Worm (Caenorhabditis elegans): Measurements from ENCODE around the gene hint-3.

The hint-3 gene

DNA sequence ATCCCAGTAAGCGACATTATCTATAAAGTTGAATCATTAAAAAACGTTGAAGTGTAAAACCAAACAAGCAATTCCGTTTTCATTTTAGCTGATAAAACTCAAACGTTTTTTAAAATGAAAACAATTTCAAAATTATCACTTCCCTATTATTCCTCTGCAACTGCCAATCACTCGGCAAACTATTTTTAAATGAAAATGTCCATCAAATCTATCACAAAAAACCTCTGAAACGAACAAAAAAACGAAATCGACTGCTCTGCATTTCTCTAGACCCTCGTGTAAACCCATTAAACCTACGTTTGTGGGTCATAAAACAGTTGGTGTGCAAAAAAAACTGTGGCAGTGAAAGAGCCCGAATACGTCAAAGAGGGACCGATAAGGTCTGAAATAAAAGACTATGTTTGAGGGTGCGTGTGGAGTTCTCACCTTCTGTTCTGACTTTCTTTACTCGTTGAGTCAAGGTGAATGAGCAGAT lies 17.8 kb upstream of the hint-3 start, which contains the start of gene fbxl-5:
TSS of gene fbxl-5 (plus strand) at position 425 of the 475 bp plus-strand sequence.
- TF ChIP-seq dpl-1 (GFP tag; optimal IDR thresholded peaks at IDR 0.05) (no peak), ztf-22 (GFP tag; optimal IDR thresholded peaks at IDR 0.05) (peak; percentile 27), attf-6 (GFP tag; IDR thresholded peaks at IDR 0.05) (no peak), nhr-80 (tag; optimal IDR thresholded peaks at IDR 0.05) (peak; percentile 78), cebp-1 (GFP tag; IDR thresholded peaks at IDR 0.05) (no peak), cebp-1 (tag; optimal IDR thresholded peaks at IDR 0.05) (peak; percentile 36), egl-18 (GFP tag; IDR thresholded peaks at IDR 0.05) (no peak), lsl-1 (GFP tag; optimal IDR thresholded peaks at IDR 0.05) (no peak), let-607 (tag; optimal IDR thresholded peaks at IDR 0.05) (peak; percentile 33 to 60), mel-28 (tag; optimal IDR thresholded peaks at IDR 0.05; ENCODE audit: borderline replicate concordance) (no peak), pha-4 (tag; optimal IDR thresholded peaks at IDR 0.05) (no peak)

DNA sequence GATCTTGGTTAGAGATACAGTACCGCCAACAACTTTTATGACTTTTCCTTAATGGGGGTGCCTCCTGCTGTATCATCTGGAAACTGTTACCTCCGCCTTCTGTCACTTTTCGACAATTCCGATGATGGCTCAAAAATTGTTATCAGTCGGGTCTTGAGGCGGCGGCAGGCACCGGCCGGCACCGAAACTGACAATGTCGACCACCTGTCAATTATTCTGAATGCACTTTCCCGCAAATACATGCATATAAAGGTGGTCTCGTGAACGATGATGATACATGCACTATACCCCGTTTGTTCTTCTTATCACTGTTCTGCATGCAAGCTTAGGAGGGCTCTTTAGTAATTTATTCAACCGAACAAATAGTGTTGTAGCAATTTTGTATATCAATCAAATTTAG lies 16.2 kb upstream of the hint-3 start:
- TF ChIP-seq tbp1 (GFP tag; optimal IDR thresholded peaks at IDR 0.05) (peak; percentile 59), let-526 (GFP tag; IDR thresholded peaks at IDR 0.05) (no peak), repo-1 (tag; optimal IDR thresholded peaks at IDR 0.05) (peak; percentile 54), ztf-22 (GFP tag; optimal IDR thresholded peaks at IDR 0.05) (peak; percentile 93), mcd-1 (GFP tag; IDR thresholded peaks at IDR 0.05) (0 out of 2 replicates have a peak, but pooled peaks have one; percentile 28), unc-62 (GFP tag; optimal IDR thresholded peaks at IDR 0.05) (peak; percentile 98), lir-1 (GFP tag; conservative IDR thresholded peaks at IDR 0.05) (0 out of 2 replicates have a peak, but pooled peaks have one; percentile 11), ccch-3 (GFP tag; optimal IDR thresholded peaks at IDR 0.05) (no peak), ets-4 (GFP tag; optimal IDR thresholded peaks at IDR 0.05) (peak; percentile 98), Y53G8AR.9 (GFP tag; conservative IDR thresholded peaks at IDR 0.05) (0 out of 2 replicates have a peak, but pooled peaks have one; percentile 47), nhr-90 (tag; optimal IDR thresholded peaks at IDR 0.05) (peak; percentile 3), nhr-80 (tag; optimal IDR thresholded peaks at IDR 0.05) (peak; percentile 99), cebp-1 (GFP tag; IDR thresholded peaks at IDR 0.05) (no peak; the same call in 1 of the 2 replicates), cebp-1 (tag; optimal IDR thresholded peaks at IDR 0.05) (peak; percentile 68), lin-40 (tag; optimal IDR thresholded peaks at IDR 0.05) (peak; percentile 35), lag-1 (GFP tag; IDR thresholded peaks at IDR 0.05) (no peak), zfh-2 (GFP tag; conservative IDR thresholded peaks at IDR 0.05) (no peak; the same call in 1 of the 2 replicates), sea-2 (GFP tag; IDR thresholded peaks at IDR 0.05) (no peak), let-607 (tag; optimal IDR thresholded peaks at IDR 0.05) (peak; percentile 89 to 91), nfyb-1 (GFP tag; IDR thresholded peaks at IDR 0.05) (peak; percentile 20; the same call in 1 of the 2 replicates), chd-7 (tag; optimal IDR thresholded peaks at IDR 0.05) (peak; percentile 71), atf-7 (tag; optimal IDR thresholded peaks at IDR 0.05) (peak; percentile 72), lin-54 (GFP tag; optimal IDR thresholded peaks at IDR 0.05) (peak; percentile 25), ZK185.1 (tag; optimal IDR thresholded peaks at IDR 0.05; ENCODE audit: poor library complexity, severe bottlenecking) (peak; percentile 21), B0336.3 (GFP tag; IDR thresholded peaks at IDR 0.05) (0 out of 2 replicates have a peak, but pooled peaks have one; percentile 33), hsf-1 (GFP tag; IDR thresholded peaks at IDR 0.05) (no peak), egl-44 (GFP tag; IDR thresholded peaks at IDR 0.05) (peak; percentile 70; the same call in 1 of the 2 replicates), snpc-4 (GFP tag; optimal IDR thresholded peaks at IDR 0.05) (no peak), snpc-4 (tag; optimal IDR thresholded peaks at IDR 0.05) (peak in 2 of 4 experiments; percentile 9 to 45), madf-10 (tag; optimal IDR thresholded peaks at IDR 0.05) (peak; percentile 11), dox-1 (GFP tag; IDR thresholded peaks at IDR 0.05) (peak; percentile 87)

All from whole organism, young adult.